Fruit fly (Drosophila melanogaster): ENCODE measurements around the gene CG11286.

The CG11286 gene

DNA sequence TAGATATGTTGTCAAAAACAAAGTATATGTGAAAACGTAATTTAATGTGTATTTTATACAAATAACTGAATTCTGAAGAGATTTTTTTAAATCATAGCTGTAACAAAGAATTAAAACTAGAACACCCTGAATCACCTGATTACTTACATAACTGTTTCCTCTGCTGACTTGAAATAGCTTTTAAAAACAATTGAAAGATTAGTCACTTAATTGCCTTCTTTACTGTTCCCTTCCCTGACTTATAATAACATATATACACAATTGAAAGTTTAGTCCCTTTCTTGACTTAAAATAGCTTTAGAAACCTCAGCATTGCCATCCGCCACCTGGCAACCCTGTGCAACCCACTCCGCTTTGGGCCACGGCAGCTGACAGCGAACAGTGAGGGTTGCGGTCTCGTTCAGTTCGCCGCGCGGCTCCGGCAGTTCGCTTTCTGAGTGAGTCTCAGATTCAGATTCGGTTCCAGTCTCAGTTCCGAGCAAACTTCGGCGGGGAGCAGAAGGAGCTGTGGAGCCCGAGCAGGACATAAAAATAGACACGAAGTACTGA is 42.5 kb upstream of the CG11286 start, which contains the start of gene CG34384 (continued):
- TF ChIP-seq CG6813 (GFP tag; optimal IDR thresholded peaks at IDR 0.05) (peak; percentile 50), CG9797 (GFP tag; optimal IDR thresholded peaks at IDR 0.05) (no peak), CG9437 (GFP tag; optimal IDR thresholded peaks at IDR 0.05) (peak; percentile 40), Abd-B (GFP tag; optimal IDR thresholded peaks at IDR 0.05) (no peak), eve (GFP tag; optimal IDR thresholded peaks at IDR 0.05) (no peak), Hey (tag; optimal IDR thresholded peaks at IDR 0.05) (no peak), CG43689 (GFP tag; IDR thresholded peaks at IDR 0.05) (no peak), CG3163 (GFP tag; optimal IDR thresholded peaks at IDR 0.05) (no peak), fd102C (GFP tag; optimal IDR thresholded peaks at IDR 0.05) (no peak), Dbx (GFP tag; IDR thresholded peaks at IDR 0.05) (0 out of 3 replicates have a peak, but pooled peaks have one; percentile 36), CG18011 (GFP tag; optimal IDR thresholded peaks at IDR 0.05) (peak; percentile 6), CG1603 (tag; optimal IDR thresholded peaks at IDR 0.05) (no peak), CG17802 (tag; optimal IDR thresholded peaks at IDR 0.05) (no peak), CG11085 (GFP tag; IDR thresholded peaks at IDR 0.05) (no peak), CG17912 (GFP tag; optimal IDR thresholded peaks at IDR 0.05) (no peak), CG18599 (GFP tag; optimal IDR thresholded peaks at IDR 0.05) (peak; percentile 88), bigmax (GFP tag; optimal IDR thresholded peaks at IDR 0.05) (no peak), CG7556 (GFP tag; optimal IDR thresholded peaks at IDR 0.05) (peak; percentile 93), CG15514 (GFP tag; optimal IDR thresholded peaks at IDR 0.05) (peak; percentile 86), bowl (GFP tag; IDR thresholded peaks at IDR 0.05) (no peak), twi (tag; optimal IDR thresholded peaks at IDR 0.05) (no peak), CG1647 (GFP tag; optimal IDR thresholded peaks at IDR 0.05) (no peak), ato (GFP tag; IDR thresholded peaks at IDR 0.05; ENCODE audit: partially characterized antibody) (no peak), sd (tag; optimal IDR thresholded peaks at IDR 0.05) (no peak), CG11695 (GFP tag; IDR thresholded peaks at IDR 0.05) (0 out of 3 replicates have a peak, but pooled peaks have one; percentile 38), tgo (GFP tag; IDR thresholded peaks at IDR 0.05) (no peak), zen (tag; optimal IDR thresholded peaks at IDR 0.05) (peak; percentile 24), CG6654 (GFP tag; optimal IDR thresholded peaks at IDR 0.05) (peak; percentile 30), CG3281 (GFP tag; optimal IDR thresholded peaks at IDR 0.05) (peak; percentile 80), pum (GFP tag; optimal IDR thresholded peaks at IDR 0.05) (peak; percentile 31), org-1 (GFP tag; optimal IDR thresholded peaks at IDR 0.05) (peak; percentile 72), nerfin-1 (tag; optimal IDR thresholded peaks at IDR 0.05) (peak; percentile 45), Meics (GFP tag; optimal IDR thresholded peaks at IDR 0.05) (peak; percentile 83), Xrp1 (GFP tag; IDR thresholded peaks at IDR 0.05) (peak; percentile 57; the same call in 1 of the 2 replicates), CG33213 (GFP tag; optimal IDR thresholded peaks at IDR 0.05) (no peak), CG13424 (tag; optimal IDR thresholded peaks at IDR 0.05) (peak; percentile 64), NK7.1 (GFP tag; optimal IDR thresholded peaks at IDR 0.05) (no peak), E2f1 (GFP tag; IDR thresholded peaks at IDR 0.05) (no peak), CG8924 (tag; optimal IDR thresholded peaks at IDR 0.05) (peak; percentile 61), dmrt11E (tag; optimal IDR thresholded peaks at IDR 0.05) (peak; percentile 9), CTCF (GFP tag; optimal IDR thresholded peaks at IDR 0.05) (no peak), BtbVII (GFP tag; optimal IDR thresholded peaks at IDR 0.05) (peak; percentile 71), Stat92E (GFP tag; optimal IDR thresholded peaks at IDR 0.05) (no peak), CG6175 (GFP tag; IDR thresholded peaks at IDR 0.05) (no peak), CG7745 (tag; optimal IDR thresholded peaks at IDR 0.05) (no peak)

All from whole organism, embryonic.